Fruit fly (Drosophila melanogaster): Measurements from ENCODE around the gene cpx.
A peak's percentile ranks its signal among the peaks of the same experiment; 100 is the strongest.

Gene cpx

DNA sequence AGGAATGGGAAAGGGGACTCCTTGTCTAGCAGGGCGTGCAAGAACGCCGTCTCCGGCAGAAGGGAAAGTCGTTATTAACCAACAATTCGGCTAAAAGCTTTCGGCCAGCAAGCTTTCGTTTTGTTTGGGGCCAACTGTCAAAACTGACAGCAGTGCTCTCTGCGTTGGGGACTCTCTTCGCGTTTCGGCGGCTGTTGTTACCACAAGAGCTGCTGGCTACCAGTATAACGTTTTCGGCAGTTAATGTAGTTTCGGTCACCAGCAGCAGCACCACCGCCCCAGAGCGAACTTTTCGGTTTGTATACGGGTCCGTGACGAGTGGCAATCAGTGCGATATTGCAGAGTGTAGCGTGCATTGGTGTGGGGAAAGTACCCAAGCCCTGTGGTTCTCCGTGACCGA lies at the start of gene cpx:
Gene cpx, plus strand, starts transcription at position 160 of the 400 bp plus-strand sequence.
- TF ChIP-seq Dfd (GFP tag; optimal IDR thresholded peaks at IDR 0.05) = no peak
- TF ChIP-seq woc (GFP tag; optimal IDR thresholded peaks at IDR 0.05) = no peak
- TF ChIP-seq Dif (GFP tag; optimal IDR thresholded peaks at IDR 0.05; ENCODE audit: partially characterized antibody) = no peak
- no peak for TF ChIP-seq psq (GFP tag; optimal IDR thresholded peaks at IDR 0.05)
- no peak for TF ChIP-seq dsf (GFP tag; optimal IDR thresholded peaks at IDR 0.05; ENCODE audit: borderline replicate concordance)
- TF ChIP-seq GATAd (GFP tag; optimal IDR thresholded peaks at IDR 0.05) = no peak
- TF ChIP-seq usp (GFP tag; optimal IDR thresholded peaks at IDR 0.05) = no peak
- TF ChIP-seq HLH106 (tag; optimal IDR thresholded peaks at IDR 0.05) = no peak
- TF ChIP-seq Abd-B (GFP tag; optimal IDR thresholded peaks at IDR 0.05) = no peak
- no peak for TF ChIP-seq CrebA (GFP tag; optimal IDR thresholded peaks at IDR 0.05; ENCODE audit: borderline replicate concordance)
- TF ChIP-seq Myc (optimal IDR thresholded peaks at IDR 0.05) = no peak
- TF ChIP-seq OdsH (GFP tag; optimal IDR thresholded peaks at IDR 0.05) = no peak
- no peak for TF ChIP-seq CG9705 (GFP tag; optimal IDR thresholded peaks at IDR 0.05)
- TF ChIP-seq jim (GFP tag; optimal IDR thresholded peaks at IDR 0.05) = no peak
- no peak for TF ChIP-seq Hr78 (GFP tag; optimal IDR thresholded peaks at IDR 0.05)
- no peak for TF ChIP-seq Mio (GFP tag; optimal IDR thresholded peaks at IDR 0.05)
- TF ChIP-seq pan (optimal IDR thresholded peaks at IDR 0.05) = no peak

DNA sequence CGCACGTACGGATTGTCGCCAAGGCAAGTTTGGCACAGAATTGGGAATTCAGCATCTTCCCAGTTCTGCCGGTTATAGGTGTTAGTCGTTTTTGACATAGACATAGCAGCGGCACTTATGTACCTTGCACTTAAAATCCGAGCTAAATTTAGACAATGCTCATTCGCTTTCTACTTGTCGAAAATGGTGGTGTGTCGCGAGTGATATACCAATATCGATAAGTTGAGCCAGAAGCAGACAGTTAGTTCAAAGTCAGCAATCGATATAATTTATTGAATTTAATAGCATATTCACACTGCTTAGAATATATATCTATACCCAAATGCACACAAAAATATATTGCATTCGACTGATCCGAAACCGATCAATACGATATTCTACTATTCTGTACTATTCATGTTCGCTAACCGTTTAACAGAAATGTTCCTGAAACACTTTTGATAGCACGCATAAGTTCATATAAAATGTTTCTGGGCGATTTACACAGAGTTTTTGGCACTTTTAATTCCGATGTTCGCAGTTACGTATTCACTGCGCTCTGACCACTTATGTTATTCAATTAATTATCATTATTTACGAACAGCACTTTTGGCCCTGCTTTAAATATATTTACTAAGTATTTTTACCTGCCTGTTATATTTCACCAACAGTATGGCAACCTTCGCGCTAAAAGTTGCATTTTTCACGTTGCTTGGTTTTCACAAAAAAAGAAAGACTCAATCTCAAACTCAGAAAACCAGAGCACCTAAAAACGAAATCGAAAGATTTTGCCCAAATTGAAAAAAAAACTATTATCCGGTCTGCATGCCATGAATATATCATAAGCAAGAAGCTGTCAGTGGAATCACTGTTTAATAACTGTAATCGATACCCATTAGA lies 47.6 kb upstream of the cpx start, which contains the start of gene CG14641:
Gene CG14641, minus strand, starts transcription at position 204 of the 879 bp plus-strand sequence.
- TF ChIP-seq N (GFP tag; optimal IDR thresholded peaks at IDR 0.05) (peak; percentile 86), Hnf4 (GFP tag; optimal IDR thresholded peaks at IDR 0.05) (no peak), HLH106 (tag; optimal IDR thresholded peaks at IDR 0.05) (peak; percentile 7), brk (GFP tag; optimal IDR thresholded peaks at IDR 0.05) (no peak), ey (GFP tag; optimal IDR thresholded peaks at IDR 0.05) (no peak), lola (GFP tag; optimal IDR thresholded peaks at IDR 0.05) (peak; percentile 98), Hr78 (GFP tag; optimal IDR thresholded peaks at IDR 0.05) (peak; percentile 82), woc (GFP tag; optimal IDR thresholded peaks at IDR 0.05) (peak; percentile 63), Myc (optimal IDR thresholded peaks at IDR 0.05) (peak; percentile 9), foxo (GFP tag; optimal IDR thresholded peaks at IDR 0.05) (no peak), dmrt93B (GFP tag; optimal IDR thresholded peaks at IDR 0.05) (peak; percentile 40), Abd-B (GFP tag; optimal IDR thresholded peaks at IDR 0.05) (peak; percentile 63), fru (GFP tag; optimal IDR thresholded peaks at IDR 0.05) (no peak)

DNA sequence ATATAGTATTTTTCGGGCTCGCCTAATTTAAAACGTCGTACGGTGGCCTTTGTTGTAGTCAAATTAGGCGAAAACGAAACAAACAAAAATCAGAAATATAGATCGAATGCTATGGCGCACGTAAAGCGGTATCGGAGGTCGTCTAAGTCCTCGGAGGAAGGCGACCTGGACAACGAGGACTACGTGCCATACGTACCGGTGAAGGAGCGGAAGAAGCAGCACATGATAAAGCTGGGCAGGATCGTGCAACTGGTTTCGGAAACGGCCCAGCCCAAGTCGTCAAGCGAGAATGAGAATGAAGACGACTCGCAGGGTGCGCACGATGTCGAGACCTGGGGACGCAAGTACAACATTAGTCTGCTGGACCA lies 47.0 kb upstream of the cpx start, which contains the start of gene abs:
Gene abs, plus strand, starts transcription at position 30 of the 368 bp plus-strand sequence.
- TF ChIP-seq N (GFP tag; optimal IDR thresholded peaks at IDR 0.05) (no peak), ey (GFP tag; optimal IDR thresholded peaks at IDR 0.05) (no peak), Abd-B (GFP tag; optimal IDR thresholded peaks at IDR 0.05) (no peak), Hnf4 (GFP tag; optimal IDR thresholded peaks at IDR 0.05) (no peak), Rel (GFP tag; optimal IDR thresholded peaks at IDR 0.05) (no peak), Rel (tag; optimal IDR thresholded peaks at IDR 0.05) (no peak), brk (GFP tag; optimal IDR thresholded peaks at IDR 0.05) (no peak), Hr83 (GFP tag; optimal IDR thresholded peaks at IDR 0.05; ENCODE audit: poor library complexity, severe bottlenecking) (no peak), tai (GFP tag; optimal IDR thresholded peaks at IDR 0.05) (no peak), Jra (GFP tag; optimal IDR thresholded peaks at IDR 0.05) (no peak), GATAd (GFP tag; optimal IDR thresholded peaks at IDR 0.05) (no peak), CG32264 (GFP tag; optimal IDR thresholded peaks at IDR 0.05) (no peak), HLH106 (tag; optimal IDR thresholded peaks at IDR 0.05) (no peak)

DNA sequence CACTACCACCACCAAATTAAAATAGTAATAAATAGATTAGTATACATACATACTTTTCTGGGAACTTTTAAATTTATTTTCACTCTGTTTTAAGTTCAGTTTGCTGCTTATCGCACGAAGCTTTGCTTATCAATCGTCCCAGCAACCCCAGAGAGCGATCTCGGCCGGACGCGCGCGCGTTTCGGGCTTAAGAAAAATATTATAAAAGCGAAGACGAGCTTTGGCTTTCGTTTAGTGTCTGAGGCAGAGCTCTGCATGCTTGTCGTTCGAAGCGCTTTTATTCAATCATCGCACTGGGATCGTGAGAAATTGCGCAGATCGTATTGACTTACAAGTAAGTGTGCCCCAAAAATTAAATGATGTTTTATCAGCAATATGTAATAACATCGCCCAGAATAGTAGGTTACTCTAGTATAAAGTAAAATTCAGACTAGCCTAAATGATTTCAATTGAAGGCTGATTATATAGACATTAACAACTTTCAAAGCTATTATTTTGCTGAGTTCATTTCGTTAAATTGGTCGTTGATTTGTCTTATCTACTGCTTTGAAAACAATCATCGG lies 44.9 kb upstream of the cpx start, which contains the start of gene Gel:
Gene Gel, plus strand, starts transcription at position 227 of the 563 bp plus-strand sequence.
- TF ChIP-seq Rel (GFP tag; optimal IDR thresholded peaks at IDR 0.05) (no peak), Rel (tag; optimal IDR thresholded peaks at IDR 0.05) (peak; percentile 38), dl (GFP tag; optimal IDR thresholded peaks at IDR 0.05; ENCODE audit: insufficient read depth in 1 of 2, partially characterized antibody in 2 of 2) (no peak), h (GFP tag; optimal IDR thresholded peaks at IDR 0.05) (peak; percentile 46)

All from whole organism, wandering third instar larva.